Worm (Caenorhabditis elegans): ENCODE measurements around the gene mdt-19.
"Not testable (repeated sequence)": the region's sequence is repeated elsewhere in the genome, so short reads cannot be mapped to it uniquely, and the experiment has no call there.

- TF ChIP-seq him-1, dao-5, W03F9.2 (tag; optimal IDR thresholded peaks at IDR 0.05): not testable (repeated sequence)
These were observed 34.0 kb upstream of the mdt-19 start, which contains the start of gene Y54F10AM.11 for ce11 chrIII:2563883-2564282.

All from whole organism, L4/young adult.